Worm (Caenorhabditis elegans): ENCODE data around the gene dmsr-9.

DNA sequence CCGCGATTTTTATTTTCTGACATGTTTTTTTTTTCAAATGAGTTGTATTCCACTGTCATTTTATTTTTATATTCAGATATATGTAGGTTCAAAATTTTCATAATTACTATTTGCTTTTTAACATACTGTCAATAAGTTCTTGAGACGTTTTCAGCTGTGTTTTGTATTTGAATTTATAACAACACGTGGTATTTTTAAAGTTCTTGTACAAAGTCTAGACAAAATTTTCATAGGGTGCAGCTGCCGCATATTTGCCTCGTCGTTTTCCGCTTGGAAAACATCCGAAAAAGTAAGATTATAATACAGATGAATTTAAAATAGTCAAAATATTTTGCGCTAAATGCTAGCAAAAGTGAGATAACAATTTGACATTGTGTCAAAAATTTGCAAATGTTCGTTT is 29.3 kb upstream of the dmsr-9 start, which contains the start of gene dmsr-15:
- TF ChIP-seq unc-86 (tag; optimal IDR thresholded peaks at IDR 0.05) (no peak), tbx-2 (tag; optimal IDR thresholded peaks at IDR 0.05) (no peak), madf-2 (tag; optimal IDR thresholded peaks at IDR 0.05) (no peak), pqm-1 (tag; optimal IDR thresholded peaks at IDR 0.05) (no peak), ref-2 (tag; optimal IDR thresholded peaks at IDR 0.05) (no peak), odd-2 (tag; optimal IDR thresholded peaks at IDR 0.05) (no peak), pha-4 (tag; optimal IDR thresholded peaks at IDR 0.05) (no peak), pros-1 (tag; optimal IDR thresholded peaks at IDR 0.05) (no peak), dve-1 (tag; optimal IDR thresholded peaks at IDR 0.05) (no peak), npax-4 (tag; optimal IDR thresholded peaks at IDR 0.05) (no peak)
